Worm (Caenorhabditis elegans) whole organism, young adult: Measurements from ENCODE around the gene K08E4.3.

Experiments
- C17E4.6 ChIP-seq: fragments of 200-800 bp; sonication (Bioruptor generic); IDR thresholded peaks from 2 replicates; pipeline ENCODE4 v1.3.6; 2022; ENCODE audit warnings: missing genetic modification reagents, missing genetic modification characterization, missing compliant biosample characterization
- F22D6.2 ChIP-seq: sonication (generic microtip); optimal IDR thresholded peaks from 2 replicates; lab custom pipeline; 2016; ENCODE audit warnings: mild to moderate bottlenecking, missing genetic modification characterization, missing compliant biosample characterization
- F39B2.1 ChIP-seq: fragments of 200-800 bp; sonication (Bioruptor generic); IDR thresholded peaks from 2 replicates; pipeline ENCODE4 v1.3.6; 2022; ENCODE audit warnings: missing genetic modification reagents, missing genetic modification characterization, missing compliant biosample characterization
- F49E8.2 ChIP-seq: sonication (generic microtip); optimal IDR thresholded peaks from 3 replicates; lab custom pipeline; 2017; ENCODE audit warnings: missing genetic modification characterization, mild to moderate bottlenecking, missing compliant biosample characterization, antibody characterized with exemption, moderate library complexity; ENCODE audit not compliant: insufficient read depth
- K11D2.4 ChIP-seq: fragments of 200-800 bp; sonication (Bioruptor generic); IDR thresholded peaks from 2 replicates; pipeline ENCODE4 v1.3.6; 2022; ENCODE audit warnings: missing genetic modification reagents, missing genetic modification characterization, missing compliant biosample characterization
- K12H6.12 ChIP-seq: fragments of 200-800 bp; sonication (Bioruptor generic); optimal IDR thresholded peaks from 2 replicates; lab custom pipeline; 2018; ENCODE audit warnings: mild to moderate bottlenecking, missing genetic modification characterization, missing compliant biosample characterization
- Y53F4B.3 ChIP-seq: fragments of 200-800 bp; sonication (Bioruptor generic); IDR thresholded peaks from 2 replicates; pipeline ENCODE4 v1.3.6; 2022; ENCODE audit warnings: missing genetic modification reagents, missing genetic modification characterization, missing compliant biosample characterization
- attf-5 ChIP-seq: fragments of 200-800 bp; sonication (Bioruptor generic); optimal IDR thresholded peaks from 2 replicates; lab custom pipeline; 2018; ENCODE audit warnings: mild to moderate bottlenecking, missing genetic modification characterization, missing compliant biosample characterization
- ccch-3 ChIP-seq: fragments of 200-800 bp; sonication (Bioruptor generic); optimal IDR thresholded peaks from 2 replicates; lab custom pipeline; 2018; ENCODE audit warnings: mild to moderate bottlenecking, missing genetic modification characterization, missing compliant biosample characterization
- ceh-100 ChIP-seq: fragments of 200-800 bp; sonication (Bioruptor generic); IDR thresholded peaks from 2 replicates; pipeline ENCODE4 v1.3.6; 2022; ENCODE audit warnings: missing genetic modification reagents, missing genetic modification characterization, missing compliant biosample characterization
- ceh-40 ChIP-seq: fragments of 200-800 bp; sonication (Bioruptor generic); IDR thresholded peaks from 2 replicates; pipeline ENCODE4 v1.3.6; 2022; ENCODE audit warnings: missing genetic modification characterization, missing compliant biosample characterization
- ceh-58 ChIP-seq: fragments of 200-800 bp; sonication (Bioruptor generic); IDR thresholded peaks from 2 replicates; pipeline ENCODE4 v1.3.6; 2022; ENCODE audit warnings: missing genetic modification characterization, missing compliant biosample characterization
- ceh-91 ChIP-seq: fragments of 200-800 bp; sonication (Bioruptor generic); IDR thresholded peaks from 2 replicates; pipeline ENCODE4 v1.3.6; 2022; ENCODE audit warnings: missing genetic modification reagents, missing genetic modification characterization, missing compliant biosample characterization
- die-1 ChIP-seq: sonication (generic microtip); optimal IDR thresholded peaks from 2 replicates; lab custom pipeline; 2016; ENCODE audit warnings: missing genotype, mild to moderate bottlenecking, missing genetic modification characterization, missing compliant biosample characterization
- dpl-1 ChIP-seq: fragments of 150-350 bp; optimal IDR thresholded peaks from 2 replicates; lab custom pipeline; 2014; ENCODE audit warnings: missing biosample characterization, missing genetic modification reagents, missing genetic modification characterization
- efl-1 ChIP-seq: fragments of 150-350 bp; optimal IDR thresholded peaks from 2 replicates; lab custom pipeline; 2014; ENCODE audit warnings: missing biosample characterization, missing genetic modification reagents, missing genetic modification characterization
- ekl-4 ChIP-seq: fragments of 200-800 bp; sonication (Bioruptor generic); IDR thresholded peaks from 2 replicates; pipeline ENCODE4 v1.3.6; 2022; ENCODE audit warnings: missing genetic modification reagents, missing genetic modification characterization, missing compliant biosample characterization
- ets-4 ChIP-seq: fragments of 200-800 bp; sonication (Bioruptor generic); optimal IDR thresholded peaks from 2 replicates; lab custom pipeline; 2018; ENCODE audit warnings: mild to moderate bottlenecking, missing genetic modification characterization, missing compliant biosample characterization
- fkh-3 ChIP-seq: sonication (generic microtip); optimal IDR thresholded peaks from 2 replicates; lab custom pipeline; 2016; ENCODE audit warnings: mild to moderate bottlenecking, missing genetic modification characterization, missing compliant biosample characterization
- him-1 ChIP-seq: sonication (generic microtip); optimal IDR thresholded peaks from 2 replicates; lab custom pipeline; 2016; ENCODE audit warnings: missing genotype, missing genetic modification reagents, missing genetic modification characterization, missing compliant biosample characterization
- hmg-1.2 ChIP-seq: fragments of 200-800 bp; sonication (Bioruptor generic); IDR thresholded peaks from 2 replicates; pipeline ENCODE4 v1.3.6; 2022; ENCODE audit warnings: missing genetic modification reagents, missing genetic modification characterization, missing compliant biosample characterization
- let-526 ChIP-seq: fragments of 200-800 bp; sonication (Bioruptor generic); IDR thresholded peaks from 2 replicates; pipeline ENCODE4 v1.3.6; 2022; ENCODE audit warnings: missing genetic modification reagents, missing genetic modification characterization, missing compliant biosample characterization
- let-607 ChIP-seq, 2 experiments: fragments of 200-800 bp in 1 of 2; sonication (Bioruptor generic) in 1 of 2; sonication (generic microtip) in 1 of 2; optimal IDR thresholded peaks; 2 replicates each; lab custom pipeline; 2016 to 2018; ENCODE audit warnings: mild to moderate bottlenecking in 2 of 2, missing compliant biosample characterization in 2 of 2, missing genetic modification characterization in 2 of 2, moderate library complexity in 2 of 2, missing genotype in 1 of 2
- madf-6 ChIP-seq: fragments of 200-800 bp; sonication (Bioruptor generic); IDR thresholded peaks from 2 replicates; pipeline ENCODE4 v1.3.6; 2022; ENCODE audit warnings: missing genetic modification reagents, missing genetic modification characterization, missing compliant biosample characterization
- mcd-1 ChIP-seq: fragments of 200-800 bp; sonication (Bioruptor generic); IDR thresholded peaks from 2 replicates; pipeline ENCODE4 v1.3.6; 2022; ENCODE audit warnings: missing genetic modification reagents, missing genetic modification characterization, missing compliant biosample characterization
- mel-28 ChIP-seq: sonication (generic microtip); optimal IDR thresholded peaks from 2 replicates; lab custom pipeline; 2016; ENCODE audit warnings: borderline replicate concordance, mild to moderate bottlenecking, missing genetic modification characterization, missing compliant biosample characterization
- nfya-2 ChIP-seq: fragments of 200-800 bp; sonication (Bioruptor generic); IDR thresholded peaks from 2 replicates; pipeline ENCODE4 v1.3.6; 2022; ENCODE audit warnings: missing genetic modification reagents, missing genetic modification characterization, missing compliant biosample characterization
- nhr-120 ChIP-seq: fragments of 200-800 bp; sonication (Bioruptor generic); IDR thresholded peaks from 2 replicates; pipeline ENCODE4 v1.3.6; 2022; ENCODE audit warnings: missing genetic modification characterization, missing compliant biosample characterization
- nhr-179 ChIP-seq: sonication (generic microtip); optimal IDR thresholded peaks from 2 replicates; lab custom pipeline; 2016; ENCODE audit warnings: mild to moderate bottlenecking, missing genetic modification characterization, missing compliant biosample characterization
- pha-4 ChIP-seq: fragments of 150-350 bp; sonication (generic microtip); optimal IDR thresholded peaks from 2 replicates; lab custom pipeline; 2014; ENCODE audit warnings: missing biosample characterization, missing genetic modification reagents, missing genetic modification characterization
- snpc-4 ChIP-seq, 5 experiments: fragments of 150-350 bp in 1 of 5; sonication (generic microtip) in 4 of 5; optimal IDR thresholded peaks; 2 replicates each; lab custom pipeline; 2014 to 2018; ENCODE audit warnings: missing genetic modification characterization in 5 of 5, missing biosample characterization in 3 of 5, antibody characterized with exemption in 2 of 5, mild to moderate bottlenecking in 2 of 5, missing compliant biosample characterization in 2 of 5, missing genotype in 2 of 5, moderate library complexity in 2 of 5, missing genetic modification reagents in 1 of 5
- unc-130 ChIP-seq: sonication (generic microtip); optimal IDR thresholded peaks from 2 replicates; lab custom pipeline; 2016; ENCODE audit warnings: missing genetic modification reagents, missing genetic modification characterization, missing compliant biosample characterization
- unc-62 ChIP-seq: fragments of 150-350 bp; optimal IDR thresholded peaks from 2 replicates; lab custom pipeline; 2014; ENCODE audit warnings: missing biosample characterization, missing genetic modification reagents, missing genetic modification characterization
- zfh-2 ChIP-seq: fragments of 200-800 bp; sonication (Bioruptor generic); conservative IDR thresholded peaks from 2 replicates; pipeline ENCODE4 v1.3.6; 2022; ENCODE audit warnings: missing genetic modification reagents, missing genetic modification characterization, missing compliant biosample characterization
- ztf-26 ChIP-seq: sonication (generic microtip); optimal IDR thresholded peaks from 2 replicates; lab custom pipeline; 2017; ENCODE audit warnings: missing genetic modification characterization, missing compliant biosample characterization
- ztf-28 ChIP-seq: fragments of 200-800 bp; sonication (Bioruptor generic); IDR thresholded peaks from 2 replicates; pipeline ENCODE4 v1.3.6; 2022; ENCODE audit warnings: missing genetic modification reagents, missing genetic modification characterization, missing compliant biosample characterization
- ztf-3 ChIP-seq: fragments of 200-800 bp; sonication (Bioruptor generic); optimal IDR thresholded peaks from 2 replicates; lab custom pipeline; 2018; ENCODE audit warnings: mild to moderate bottlenecking, missing genetic modification characterization, missing compliant biosample characterization

The K08E4.3 gene

ce11 chrIV:12012439-12013003 is 45.0 kb upstream of the K08E4.3 start:
- TF ChIP-seq die-1 (no peak), efl-1 (no peak), ets-4 (GFP tag; lab: Kevin White, UChicago) (no peak), unc-62 (no peak), ekl-4 (GFP tag; lab: Robert Waterston, UW) (no peak), ztf-3 (GFP tag; lab: Kevin White, UChicago) (no peak), ceh-40 (GFP tag; lab: Robert Waterston, UW) (no peak), K12H6.12 (tag; lab: Kevin White, UChicago) (peak; percentile 4), let-526 (GFP tag; lab: Robert Waterston, UW) (no peak), madf-6 (GFP tag; lab: Robert Waterston, UW) (no peak), unc-130 (GFP tag; lab: Kevin White, UChicago) (no peak), pha-4 (tag; lab: Kevin White, UChicago) (no peak), zfh-2 (GFP tag; lab: Robert Waterston, UW) (peak; percentile 93), fkh-3 (no peak), snpc-4 (GFP tag; optimal IDR thresholded peaks at IDR 0.05; lab: Kevin White, UChicago) (no peak), snpc-4 (tag; optimal IDR thresholded peaks at IDR 0.05; lab: Kevin White, UChicago) (no peak), F39B2.1 (GFP tag; lab: Robert Waterston, UW) (no peak), Y53F4B.3 (GFP tag; lab: Robert Waterston, UW) (no peak), ztf-28 (GFP tag; lab: Robert Waterston, UW) (no peak), ccch-3 (GFP tag; lab: Kevin White, UChicago) (no peak), nfya-2 (GFP tag; lab: Robert Waterston, UW) (no peak), F49E8.2 (tag; lab: Kevin White, UChicago) (no peak), ceh-100 (GFP tag; lab: Robert Waterston, UW) (no peak), mcd-1 (GFP tag; lab: Robert Waterston, UW) (no peak), attf-5 (GFP tag; lab: Kevin White, UChicago) (no peak), hmg-1.2 (GFP tag; lab: Robert Waterston, UW) (peak; percentile 85)

- TF ChIP-seq K11D2.4 (GFP tag; lab: Robert Waterston, UW) = no peak
- no peak for TF ChIP-seq him-1 (tag; lab: Kevin White, UChicago)
- TF ChIP-seq F22D6.2 (tag; lab: Kevin White, UChicago) = no peak
- no peak for TF ChIP-seq dpl-1 (GFP tag; lab: Kevin White, UChicago)
- TF ChIP-seq mel-28 (tag; lab: Kevin White, UChicago) = no peak
- no peak for TF ChIP-seq nhr-120
- no peak for TF ChIP-seq let-607 (tag; optimal IDR thresholded peaks at IDR 0.05; lab: Kevin White, UChicago)
- no peak for TF ChIP-seq ceh-58 (GFP tag; lab: Robert Waterston, UW)
- no peak for TF ChIP-seq ceh-91 (GFP tag; lab: Robert Waterston, UW)
- no peak for TF ChIP-seq unc-130 (GFP tag; lab: Kevin White, UChicago)
- TF ChIP-seq ztf-26 = no peak
- TF ChIP-seq nhr-179 (tag; lab: Kevin White, UChicago) = no peak
- TF ChIP-seq mcd-1 (GFP tag; lab: Robert Waterston, UW) = no peak
- TF ChIP-seq C17E4.6 (GFP tag; lab: Robert Waterston, UW) = no peak
These were observed 44.4 kb upstream of the K08E4.3 start, which contains the start of gene spe-17 for ce11 chrIV:12013120-12013519. spe-17 (plus strand) TSS chrIV:12013420.
